Fruit fly (Drosophila melanogaster) whole organism, embryonic: ENCODE measurements around the gene NimC2.

ENCODE experiments used
- C15 ChIP-seq: fragments of 200-800 bp; sonication (Bioruptor generic); IDR thresholded peaks from 3 replicates; pipeline ENCODE4 v1.3.6; 2022; ENCODE audit warnings: missing biosample characterization, missing genetic modification characterization
- CG10209 ChIP-seq: fragments of 200-800 bp; sonication (Bioruptor generic); optimal IDR thresholded peaks from 3 replicates; lab custom pipeline; 2017; ENCODE audit warnings: missing biosample characterization, mild to moderate bottlenecking, missing genetic modification characterization, missing genetic modification reagents
- CG10274 ChIP-seq: fragments of 200-800 bp; sonication (Bioruptor generic); optimal IDR thresholded peaks from 3 replicates; lab custom pipeline; 2017; ENCODE audit warnings: missing biosample characterization, mild to moderate bottlenecking, missing genetic modification characterization
- CG12071 ChIP-seq: fragments of 200-800 bp; sonication (Bioruptor generic); optimal IDR thresholded peaks from 3 replicates; lab custom pipeline; 2018; ENCODE audit warnings: missing biosample characterization, mild to moderate bottlenecking, missing genetic modification characterization
- CG12299 ChIP-seq: fragments of 200-800 bp; sonication (Bioruptor generic); optimal IDR thresholded peaks from 2 replicates; lab custom pipeline; 2018; ENCODE audit warnings: missing biosample characterization, mild to moderate bottlenecking, missing genetic modification characterization
- CG12744 ChIP-seq: fragments of 200-800 bp; sonication (Bioruptor generic); optimal IDR thresholded peaks from 2 replicates; lab custom pipeline; 2016; ENCODE audit warnings: missing biosample characterization, missing genetic modification characterization
- CG12769 ChIP-seq: fragments of 200-800 bp; sonication (Bioruptor generic); optimal IDR thresholded peaks from 2 replicates; lab custom pipeline; 2019; ENCODE audit warnings: missing biosample characterization, mild to moderate bottlenecking, missing genetic modification characterization, moderate library complexity
- CG13296 ChIP-seq: fragments of 200-800 bp; sonication (Bioruptor generic); optimal IDR thresholded peaks from 3 replicates; lab custom pipeline; 2018; ENCODE audit warnings: missing biosample characterization, mild to moderate bottlenecking, missing genetic modification characterization
- CG13624 ChIP-seq: fragments of 200-800 bp; sonication (Bioruptor generic); optimal IDR thresholded peaks from 2 replicates; lab custom pipeline; 2016; ENCODE audit warnings: missing biosample characterization, missing genetic modification characterization
- CG14965 ChIP-seq: fragments of 200-800 bp; sonication (Bioruptor generic); optimal IDR thresholded peaks from 2 replicates; lab custom pipeline; 2016; ENCODE audit warnings: missing biosample characterization, missing genetic modification characterization, borderline replicate concordance
- CG15011 ChIP-seq: fragments of 200-800 bp; sonication (Bioruptor generic); optimal IDR thresholded peaks from 3 replicates; lab custom pipeline; 2018; ENCODE audit warnings: missing biosample characterization, mild to moderate bottlenecking, missing genetic modification characterization
- CG1529 ChIP-seq: fragments of 200-800 bp; sonication (Bioruptor generic); optimal IDR thresholded peaks from 3 replicates; lab custom pipeline; 2018; ENCODE audit warnings: missing biosample characterization, missing genetic modification characterization
- CG15601 ChIP-seq: fragments of 200-800 bp; sonication (Bioruptor generic); optimal IDR thresholded peaks from 3 replicates; lab custom pipeline; 2019; ENCODE audit warnings: missing biosample characterization, mild to moderate bottlenecking, missing genetic modification characterization, moderate library complexity
- CG1603 ChIP-seq: fragments of 200-800 bp; sonication (Bioruptor generic); optimal IDR thresholded peaks from 2 replicates; lab custom pipeline; 2019; ENCODE audit warnings: missing biosample characterization, mild to moderate bottlenecking, missing genetic modification characterization, moderate library complexity
- CG16863 ChIP-seq: fragments of 200-800 bp; sonication (Bioruptor generic); optimal IDR thresholded peaks from 3 replicates; lab custom pipeline; 2016; ENCODE audit warnings: missing biosample characterization, missing genetic modification characterization
- CG31441 ChIP-seq: fragments of 200-800 bp; sonication (Bioruptor generic); IDR thresholded peaks from 2 replicates; pipeline ENCODE4 v1.3.6; 2022; ENCODE audit warnings: missing biosample characterization, missing genetic modification characterization
- CG4730 ChIP-seq: fragments of 200-800 bp; sonication (Bioruptor generic); IDR thresholded peaks from 2 replicates; pipeline ENCODE4 v1.3.6; 2022; ENCODE audit warnings: missing biosample characterization, missing genetic modification characterization
- CG8944 ChIP-seq: fragments of 200-800 bp; sonication (Bioruptor generic); optimal IDR thresholded peaks from 3 replicates; lab custom pipeline; 2016; ENCODE audit warnings: missing biosample characterization, missing genetic modification characterization
- CG9797 ChIP-seq: fragments of 200-800 bp; sonication (Bioruptor generic); optimal IDR thresholded peaks from 3 replicates; lab custom pipeline; 2018; ENCODE audit warnings: missing biosample characterization, mild to moderate bottlenecking, missing genetic modification characterization
- Chrac-16 ChIP-seq: fragments of 200-800 bp; sonication (Bioruptor generic); optimal IDR thresholded peaks from 3 replicates; lab custom pipeline; 2016; ENCODE audit warnings: missing biosample characterization, missing genetic modification characterization
- D19A ChIP-seq: fragments of 200-800 bp; optimal IDR thresholded peaks from 3 replicates; lab custom pipeline; 2019; ENCODE audit warnings: missing biosample characterization, mild to moderate bottlenecking, missing genetic modification characterization, moderate library complexity
- Elba2 ChIP-seq: fragments of 200-800 bp; sonication (Bioruptor generic); optimal IDR thresholded peaks from 3 replicates; lab custom pipeline; 2016; ENCODE audit warnings: missing biosample characterization, missing genetic modification characterization
- Gug ChIP-seq: fragments of 200-800 bp; sonication (Bioruptor generic); IDR thresholded peaks from 4 replicates; pipeline ENCODE4 v1.3.6; 2022; ENCODE audit warnings: missing biosample characterization, missing genetic modification characterization
- H2.0 ChIP-seq: fragments of 200-800 bp; sonication (Bioruptor generic); IDR thresholded peaks from 2 replicates; pipeline ENCODE4 v1.3.6; 2022; ENCODE audit warnings: missing biosample characterization, missing genetic modification characterization
- Hand ChIP-seq: fragments of 200-800 bp; sonication (Bioruptor generic); optimal IDR thresholded peaks from 2 replicates; lab custom pipeline; 2017; ENCODE audit warnings: mild to moderate bottlenecking, missing biosample characterization, missing genetic modification reagents, missing genetic modification characterization
- MESR4 ChIP-seq: fragments of 200-800 bp; sonication (Bioruptor generic); optimal IDR thresholded peaks from 2 replicates; lab custom pipeline; 2018; ENCODE audit warnings: missing biosample characterization, mild to moderate bottlenecking, missing genetic modification characterization, moderate library complexity
- Rfx ChIP-seq: fragments of 200-800 bp; sonication (Bioruptor generic); IDR thresholded peaks from 2 replicates; pipeline ENCODE4 v1.3.6; 2022; ENCODE audit warnings: missing biosample characterization, missing genetic modification characterization
- Side ChIP-seq: fragments of 200-800 bp; sonication (Bioruptor generic); optimal IDR thresholded peaks from 2 replicates; lab custom pipeline; 2016; ENCODE audit warnings: missing biosample characterization, missing genetic modification characterization
- Sox100B ChIP-seq: fragments of 200-800 bp; sonication (Bioruptor generic); optimal IDR thresholded peaks from 3 replicates; lab custom pipeline; 2018; ENCODE audit warnings: missing biosample characterization, mild to moderate bottlenecking, missing genetic modification characterization
- aop ChIP-seq: fragments of 200-800 bp; sonication (Bioruptor generic); IDR thresholded peaks from 2 replicates; pipeline ENCODE4 v1.3.6; 2022; ENCODE audit warnings: missing biosample characterization, missing genetic modification characterization
- ara ChIP-seq: fragments of 200-800 bp; sonication (Bioruptor generic); IDR thresholded peaks from 2 replicates; pipeline ENCODE4 v1.3.6; 2022; ENCODE audit warnings: missing biosample characterization, missing genetic modification characterization
- chm ChIP-seq: fragments of 200-800 bp; sonication (Bioruptor generic); IDR thresholded peaks from 2 replicates; pipeline ENCODE4 v1.3.6; 2022; ENCODE audit warnings: missing biosample characterization, missing genetic modification characterization
- crol ChIP-seq: fragments of 200-800 bp; sonication (Bioruptor generic); IDR thresholded peaks from 2 replicates; pipeline ENCODE4 v1.3.6; 2022; ENCODE audit warnings: missing biosample characterization, missing genetic modification characterization
- dm ChIP-seq: fragments of 200-800 bp; sonication (Bioruptor generic); optimal IDR thresholded peaks from 3 replicates; lab custom pipeline; 2016; ENCODE audit warnings: missing biosample characterization, missing genetic modification characterization
- ems ChIP-seq: fragments of 200-800 bp; sonication (Bioruptor generic); optimal IDR thresholded peaks from 3 replicates; lab custom pipeline; 2016; ENCODE audit warnings: missing biosample characterization, missing genetic modification characterization
- exex ChIP-seq: fragments of 200-800 bp; sonication (Bioruptor generic); optimal IDR thresholded peaks from 4 replicates; lab custom pipeline; 2018; ENCODE audit warnings: missing biosample characterization, mild to moderate bottlenecking, missing genetic modification characterization, moderate library complexity
- fd96Cb ChIP-seq: fragments of 200-800 bp; sonication (Bioruptor generic); optimal IDR thresholded peaks from 2 replicates; lab custom pipeline; 2018; ENCODE audit warnings: missing biosample characterization, mild to moderate bottlenecking, missing genetic modification characterization, moderate library complexity
- gem ChIP-seq: fragments of 200-800 bp; sonication (Bioruptor generic); optimal IDR thresholded peaks from 2 replicates; lab custom pipeline; 2019; ENCODE audit warnings: missing biosample characterization, mild to moderate bottlenecking, missing genetic modification characterization, moderate library complexity
- her ChIP-seq: fragments of 200-800 bp; sonication (Bioruptor generic); optimal IDR thresholded peaks from 2 replicates; lab custom pipeline; 2016; ENCODE audit warnings: missing biosample characterization, missing genetic modification characterization
- inv ChIP-seq: fragments of 200-800 bp; sonication (Bioruptor generic); IDR thresholded peaks from 2 replicates; pipeline ENCODE4 v1.3.6; 2022; ENCODE audit warnings: missing biosample characterization, missing genetic modification characterization; ENCODE audit not compliant: partially characterized antibody
- kay ChIP-seq: fragments of 200-800 bp; sonication (Bioruptor generic); optimal IDR thresholded peaks from 2 replicates; lab custom pipeline; 2016; ENCODE audit warnings: missing biosample characterization, missing genetic modification characterization
- org-1 ChIP-seq: fragments of 200-800 bp; sonication (Bioruptor generic); optimal IDR thresholded peaks from 2 replicates; lab custom pipeline; 2017; ENCODE audit warnings: missing biosample characterization, missing genetic modification characterization
- scrt ChIP-seq: fragments of 200-800 bp; sonication (Bioruptor generic); optimal IDR thresholded peaks from 2 replicates; lab custom pipeline; 2018; ENCODE audit warnings: missing biosample characterization, mild to moderate bottlenecking, missing genetic modification characterization, moderate library complexity
- sens ChIP-seq: fragments of 200-800 bp; sonication (Bioruptor generic); peaks from one replicate; lab custom pipeline; 2016; ENCODE audit warnings: missing biosample characterization, missing genetic modification characterization
- slou ChIP-seq: fragments of 200-800 bp; sonication (Bioruptor generic); optimal IDR thresholded peaks from 3 replicates; lab custom pipeline; 2016; ENCODE audit warnings: missing biosample characterization, missing genetic modification characterization
- slp2 ChIP-seq: fragments of 200-800 bp; sonication (Bioruptor generic); optimal IDR thresholded peaks from 2 replicates; lab custom pipeline; 2016; ENCODE audit warnings: missing biosample characterization, missing genetic modification characterization
- sqz ChIP-seq: fragments of 200-800 bp; sonication (Bioruptor generic); optimal IDR thresholded peaks from 3 replicates; lab custom pipeline; 2018; ENCODE audit warnings: missing biosample characterization, mild to moderate bottlenecking, missing genetic modification characterization
- stc ChIP-seq: fragments of 200-800 bp; sonication (Bioruptor generic); IDR thresholded peaks from 2 replicates; pipeline ENCODE4 v1.3.6; 2022; ENCODE audit warnings: missing biosample characterization, missing genetic modification characterization
- toy ChIP-seq: fragments of 200-800 bp; sonication (Bioruptor generic); IDR thresholded peaks from 2 replicates; pipeline ENCODE4 v1.3.6; 2022; ENCODE audit warnings: missing biosample characterization, missing genetic modification characterization
- unpg ChIP-seq: fragments of 200-800 bp; sonication (Bioruptor generic); optimal IDR thresholded peaks from 3 replicates; lab custom pipeline; 2018; ENCODE audit warnings: missing biosample characterization, mild to moderate bottlenecking, missing genetic modification characterization, moderate library complexity

The NimC2 gene

dm6 chr2L:14020875-14021643 lies 41.1 kb downstream of the NimC2 start (continued):
- no peak for TF ChIP-seq toy
- TF ChIP-seq Gug (GFP tag; lab: Robert Waterston, UW) = peak; percentile 45; the same call in 3 of the 4 replicates
- peak; percentile 2 for TF ChIP-seq Side (GFP tag; lab: Kevin White, UChicago)
- TF ChIP-seq slp2 (GFP tag; lab: Kevin White, UChicago) = peak; percentile 35
- TF ChIP-seq exex = no peak
- TF ChIP-seq CG1529 = peak; percentile 33
- peak; percentile 8 for TF ChIP-seq MESR4 (GFP tag; lab: Kevin White, UChicago)
- peak; percentile 48 for TF ChIP-seq ems (GFP tag; lab: Kevin White, UChicago)
- TF ChIP-seq Sox100B (GFP tag; lab: Kevin White, UChicago) = peak; percentile 85
- TF ChIP-seq CG12299 (tag; lab: Kevin White, UChicago) = peak; percentile 6
- no peak for TF ChIP-seq crol (GFP tag; lab: Robert Waterston, UW)
- TF ChIP-seq CG15601 (tag; lab: Kevin White, UChicago) = peak; percentile 66
- no peak for TF ChIP-seq kay (GFP tag; lab: Kevin White, UChicago)
- no peak for TF ChIP-seq org-1
- TF ChIP-seq Hand (GFP tag; lab: Kevin White, UChicago) = no peak
- peak; percentile 38; the same call in 1 of the 2 replicates for TF ChIP-seq H2.0 (GFP tag; lab: Robert Waterston, UW)
- TF ChIP-seq CG1603 = peak; percentile 90
- peak; percentile 88 for TF ChIP-seq CG12769 (tag; lab: Kevin White, UChicago)
- no peak for TF ChIP-seq CG8944
- peak; percentile 52 for TF ChIP-seq CG4730 (GFP tag; lab: Robert Waterston, UW)
- no peak for TF ChIP-seq dm
- peak; percentile 66 for TF ChIP-seq fd96Cb (tag; lab: Kevin White, UChicago)
- TF ChIP-seq D19A (tag; lab: Kevin White, UChicago) = peak; percentile 65
- TF ChIP-seq sqz (GFP tag; lab: Kevin White, UChicago) = no peak
- TF ChIP-seq CG16863 (GFP tag; lab: Kevin White, UChicago) = peak; percentile 53
- peak; percentile 4 for TF ChIP-seq CG13624 (GFP tag; lab: Kevin White, UChicago)
- no peak for TF ChIP-seq CG13296
- peak; percentile 94 for TF ChIP-seq sens (GFP tag; lab: Kevin White, UChicago)
- peak; percentile 89 for TF ChIP-seq gem (tag; lab: Kevin White, UChicago)
- TF ChIP-seq Chrac-16 = peak; percentile 40
- peak; percentile 48 for TF ChIP-seq CG10209 (GFP tag; lab: Kevin White, UChicago)
- TF ChIP-seq CG10274 = no peak
- no peak for TF ChIP-seq Elba2 (GFP tag; lab: Kevin White, UChicago)
- no peak for TF ChIP-seq her (GFP tag; lab: Kevin White, UChicago)
- TF ChIP-seq CG9797 (GFP tag; lab: Kevin White, UChicago) = no peak
- peak; percentile 59 for TF ChIP-seq ara (GFP tag; lab: Robert Waterston, UW)
- TF ChIP-seq scrt (GFP tag; lab: Kevin White, UChicago) = no peak
- TF ChIP-seq Rfx (GFP tag; lab: Robert Waterston, UW) = peak; percentile 58
- TF ChIP-seq CG12071 = peak; percentile 54
- TF ChIP-seq aop = 0 out of 2 replicates have a peak, but pooled peaks have one; percentile 22
- peak; percentile 62 for TF ChIP-seq unpg (GFP tag; lab: Kevin White, UChicago)
- TF ChIP-seq slou (GFP tag; lab: Kevin White, UChicago) = peak; percentile 9
- TF ChIP-seq CG14965 (GFP tag; lab: Kevin White, UChicago) = no peak
- no peak for TF ChIP-seq inv
- TF ChIP-seq CG12744 (GFP tag; lab: Kevin White, UChicago) = no peak
- TF ChIP-seq CG31441 (GFP tag; lab: Robert Waterston, UW) = peak; percentile 87
- no peak for TF ChIP-seq C15
- TF ChIP-seq chm (GFP tag; lab: Robert Waterston, UW) = peak; percentile 59; the same call in 1 of the 2 replicates
- TF ChIP-seq stc = peak; percentile 60
- no peak for TF ChIP-seq CG15011 (GFP tag; lab: Kevin White, UChicago)
